Fruit fly (Drosophila melanogaster) whole organism, embryonic: ENCODE data around the gene CG7407.

Experiments used
- ATbp ChIP-seq: fragments of 200-800 bp; sonication (Bioruptor generic); optimal IDR thresholded peaks from 2 replicates; lab custom pipeline; 2017; ENCODE audit warnings: missing biosample characterization, mild to moderate bottlenecking, missing genetic modification characterization, missing genetic modification reagents
- Atf3 ChIP-seq: fragments of 200-800 bp; sonication (Bioruptor generic); optimal IDR thresholded peaks from 3 replicates; lab custom pipeline; 2016; ENCODE audit warnings: missing biosample characterization, missing genetic modification characterization
- B-H1 ChIP-seq: fragments of 200-800 bp; sonication (Bioruptor generic); IDR thresholded peaks from 3 replicates; pipeline ENCODE4 v1.3.6; 2022; ENCODE audit warnings: missing biosample characterization, missing genetic modification characterization
- BEAF-32 ChIP-seq: fragments of 200-800 bp; sonication (Bioruptor generic); optimal IDR thresholded peaks from 3 replicates; lab custom pipeline; 2017; ENCODE audit warnings: missing biosample characterization, missing genetic modification characterization, mild to moderate bottlenecking, moderate library complexity, missing genetic modification reagents
- Bgb ChIP-seq: fragments of 200-800 bp; sonication (Bioruptor generic); IDR thresholded peaks from 2 replicates; pipeline ENCODE4 v1.3.6; 2022; ENCODE audit warnings: missing biosample characterization, missing genetic modification characterization; ENCODE audit not compliant: partially characterized antibody
- CG10274 ChIP-seq: fragments of 200-800 bp; sonication (Bioruptor generic); optimal IDR thresholded peaks from 3 replicates; lab custom pipeline; 2017; ENCODE audit warnings: missing biosample characterization, mild to moderate bottlenecking, missing genetic modification characterization
- CG10979 ChIP-seq: fragments of 200-800 bp; sonication (Bioruptor generic); optimal IDR thresholded peaks from 2 replicates; lab custom pipeline; 2018; ENCODE audit warnings: missing biosample characterization, mild to moderate bottlenecking, missing genetic modification characterization, moderate library complexity
- CG11560 ChIP-seq: fragments of 200-800 bp; sonication (Bioruptor generic); IDR thresholded peaks from 3 replicates; pipeline ENCODE4 v1.3.6; 2022; ENCODE audit warnings: missing biosample characterization, missing genetic modification characterization
- CG12236 ChIP-seq: fragments of 200-800 bp; sonication (Bioruptor generic); optimal IDR thresholded peaks from 2 replicates; lab custom pipeline; 2016; ENCODE audit warnings: missing biosample characterization, missing genetic modification characterization
- CG12659 ChIP-seq: fragments of 200-800 bp; sonication (Bioruptor generic); optimal IDR thresholded peaks from 3 replicates; lab custom pipeline; 2017; ENCODE audit warnings: mild to moderate bottlenecking, missing biosample characterization, missing genetic modification reagents, missing genetic modification characterization
- CG14710 ChIP-seq: fragments of 200-800 bp; sonication (Bioruptor generic); optimal IDR thresholded peaks from 3 replicates; lab custom pipeline; 2019; ENCODE audit warnings: missing biosample characterization, mild to moderate bottlenecking, missing genetic modification characterization, moderate library complexity
- CG15011 ChIP-seq: fragments of 200-800 bp; sonication (Bioruptor generic); optimal IDR thresholded peaks from 3 replicates; lab custom pipeline; 2018; ENCODE audit warnings: missing biosample characterization, mild to moderate bottlenecking, missing genetic modification characterization
- CG17328 ChIP-seq: fragments of 200-800 bp; sonication (Bioruptor generic); IDR thresholded peaks from 2 replicates; pipeline ENCODE4 v1.3.6; 2022; ENCODE audit warnings: missing biosample characterization, missing genetic modification characterization
- CG17359 ChIP-seq: fragments of 200-800 bp; sonication (Bioruptor generic); optimal IDR thresholded peaks from 3 replicates; lab custom pipeline; 2018; ENCODE audit warnings: missing biosample characterization, mild to moderate bottlenecking, missing genetic modification characterization, moderate library complexity
- CG17802 ChIP-seq: fragments of 200-800 bp; sonication (Bioruptor generic); optimal IDR thresholded peaks from 2 replicates; lab custom pipeline; 2018; ENCODE audit warnings: missing biosample characterization, mild to moderate bottlenecking, missing genetic modification characterization, moderate library complexity
- CG18262 ChIP-seq: fragments of 200-800 bp; optimal IDR thresholded peaks from 3 replicates; lab custom pipeline; 2019; ENCODE audit warnings: missing biosample characterization, mild to moderate bottlenecking, missing genetic modification characterization, moderate library complexity
- CG1832 ChIP-seq: fragments of 200-800 bp; sonication (Bioruptor generic); optimal IDR thresholded peaks from 2 replicates; lab custom pipeline; 2017; ENCODE audit warnings: missing biosample characterization, mild to moderate bottlenecking, missing genetic modification characterization, inconsistent platforms
- CG18476 ChIP-seq: fragments of 200-800 bp; sonication (Bioruptor generic); optimal IDR thresholded peaks from 2 replicates; lab custom pipeline; 2016; ENCODE audit warnings: missing biosample characterization, mild to moderate bottlenecking, missing genetic modification characterization
- CG30431 ChIP-seq: fragments of 200-800 bp; sonication (Bioruptor generic); optimal IDR thresholded peaks from 2 replicates; lab custom pipeline; 2017; ENCODE audit warnings: missing biosample characterization, missing genetic modification characterization
- CG3726 ChIP-seq: fragments of 200-800 bp; sonication (Bioruptor generic); IDR thresholded peaks from 3 replicates; pipeline ENCODE4, ENCODE4 v1.3.6; 2022; ENCODE audit warnings: missing biosample characterization, missing genetic modification characterization
- CG4328 ChIP-seq: fragments of 200-800 bp; sonication (Bioruptor generic); optimal IDR thresholded peaks from 3 replicates; lab custom pipeline; 2017; ENCODE audit warnings: missing biosample characterization, missing genetic modification reagents, missing genetic modification characterization
- CG5180 ChIP-seq: fragments of 200-800 bp; sonication (Bioruptor generic); optimal IDR thresholded peaks from 3 replicates; lab custom pipeline; 2017; ENCODE audit warnings: missing biosample characterization, missing genetic modification characterization, mild to moderate bottlenecking, moderate library complexity, missing genetic modification reagents
- CG5953 ChIP-seq: fragments of 200-800 bp; sonication (Bioruptor generic); IDR thresholded peaks from 2 replicates; pipeline ENCODE4 v1.3.6; 2022; ENCODE audit warnings: missing biosample characterization, missing genetic modification characterization
- CG6689 ChIP-seq: fragments of 200-800 bp; sonication (Bioruptor generic); IDR thresholded peaks from 2 replicates; pipeline ENCODE4 v1.3.6; 2022; ENCODE audit warnings: missing biosample characterization, missing genetic modification characterization
- CG7963 ChIP-seq: fragments of 200-800 bp; sonication (Bioruptor generic); IDR thresholded peaks from 3 replicates; pipeline ENCODE4 v1.3.6; 2022; ENCODE audit warnings: missing biosample characterization, missing genetic modification characterization; ENCODE audit not compliant: partially characterized antibody
- CG8388 ChIP-seq: fragments of 200-800 bp; sonication (Bioruptor generic); optimal IDR thresholded peaks from 2 replicates; lab custom pipeline; 2019; ENCODE audit warnings: missing biosample characterization, mild to moderate bottlenecking, missing genetic modification characterization, moderate library complexity
- CG9437 ChIP-seq: fragments of 200-800 bp; sonication (Bioruptor generic); optimal IDR thresholded peaks from 2 replicates; lab custom pipeline; 2018; ENCODE audit warnings: missing biosample characterization, mild to moderate bottlenecking, missing genetic modification characterization
- CG9609 ChIP-seq: fragments of 200-800 bp; sonication (Bioruptor generic); optimal IDR thresholded peaks from 3 replicates; lab custom pipeline; 2016; ENCODE audit warnings: missing biosample characterization, missing genetic modification characterization
- Chrac-16 ChIP-seq: fragments of 200-800 bp; sonication (Bioruptor generic); optimal IDR thresholded peaks from 3 replicates; lab custom pipeline; 2016; ENCODE audit warnings: missing biosample characterization, missing genetic modification characterization
- D ChIP-seq, 2 experiments: fragments of 200-800 bp in 1 of 2; fragments of >200 bp in 1 of 2; sonication (Bioruptor generic) in 1 of 2; optimal IDR thresholded peaks; 2 replicates in 1 of 2; 3 replicates in 1 of 2; lab custom pipeline; 2017; ENCODE audit warnings: mild to moderate bottlenecking in 1 of 2, missing biosample characterization in 1 of 2, missing genetic modification characterization in 1 of 2, missing genetic modification reagents in 1 of 2
- D19A ChIP-seq: fragments of 200-800 bp; optimal IDR thresholded peaks from 3 replicates; lab custom pipeline; 2019; ENCODE audit warnings: missing biosample characterization, mild to moderate bottlenecking, missing genetic modification characterization, moderate library complexity
- Ets97D ChIP-seq: fragments of 200-800 bp; sonication (Bioruptor generic); optimal IDR thresholded peaks from 3 replicates; lab custom pipeline; 2016; ENCODE audit warnings: missing biosample characterization, missing genetic modification characterization
- Gsc ChIP-seq: fragments of 200-800 bp; sonication (Bioruptor generic); IDR thresholded peaks from 2 replicates; pipeline ENCODE4 v1.3.6; 2022; ENCODE audit warnings: missing biosample characterization, missing genetic modification characterization
- MESR4 ChIP-seq: fragments of 200-800 bp; sonication (Bioruptor generic); optimal IDR thresholded peaks from 2 replicates; lab custom pipeline; 2018; ENCODE audit warnings: missing biosample characterization, mild to moderate bottlenecking, missing genetic modification characterization, moderate library complexity
- Mrtf ChIP-seq: fragments of 200-800 bp; sonication (Bioruptor generic); IDR thresholded peaks from 3 replicates; pipeline ENCODE4 v1.3.6; 2022; ENCODE audit warnings: missing biosample characterization, missing genetic modification characterization
- Nf-YC ChIP-seq: fragments of 200-800 bp; optimal IDR thresholded peaks from 3 replicates; lab custom pipeline; 2019; ENCODE audit warnings: missing biosample characterization, mild to moderate bottlenecking, missing genetic modification characterization, moderate library complexity
- Six4 ChIP-seq: fragments of 200-800 bp; sonication (Bioruptor generic); optimal IDR thresholded peaks from 2 replicates; lab custom pipeline; 2016; ENCODE audit warnings: missing biosample characterization, missing genetic modification characterization
- YL-1 ChIP-seq: fragments of 200-800 bp; sonication (Bioruptor generic); optimal IDR thresholded peaks from 3 replicates; lab custom pipeline; 2017; ENCODE audit warnings: missing biosample characterization, mild to moderate bottlenecking, missing genetic modification characterization
- ab ChIP-seq: fragments of 200-800 bp; sonication (Bioruptor generic); optimal IDR thresholded peaks from 2 replicates; lab custom pipeline; 2016; ENCODE audit warnings: missing biosample characterization, missing genetic modification characterization
- az2 ChIP-seq: fragments of 200-800 bp; sonication (Bioruptor generic); optimal IDR thresholded peaks from 3 replicates; lab custom pipeline; 2016; ENCODE audit warnings: missing biosample characterization, missing genetic modification characterization
- br ChIP-seq: fragments of >200 bp; optimal IDR thresholded peaks from 2 replicates; lab custom pipeline; 2017
- chif ChIP-seq, 2 experiments: fragments of 200-800 bp; sonication (Bioruptor generic); optimal IDR thresholded peaks; 3 replicates each; lab custom pipeline; 2016; ENCODE audit warnings: missing biosample characterization in 2 of 2, missing genetic modification characterization in 2 of 2
- disco-r ChIP-seq: fragments of 200-800 bp; sonication (Bioruptor generic); optimal IDR thresholded peaks from 2 replicates; lab custom pipeline; 2016; ENCODE audit warnings: missing biosample characterization, missing genetic modification characterization
- org-1 ChIP-seq: fragments of 200-800 bp; sonication (Bioruptor generic); optimal IDR thresholded peaks from 2 replicates; lab custom pipeline; 2017; ENCODE audit warnings: missing biosample characterization, missing genetic modification characterization
- pros ChIP-seq: fragments of 200-800 bp; sonication (Bioruptor generic); optimal IDR thresholded peaks from 3 replicates; lab custom pipeline; 2019; ENCODE audit warnings: missing biosample characterization, mild to moderate bottlenecking, missing genetic modification characterization, moderate library complexity
- tin ChIP-seq: fragments of 200-800 bp; sonication (Bioruptor generic); optimal IDR thresholded peaks from 3 replicates; lab custom pipeline; 2016; ENCODE audit warnings: missing biosample characterization, missing genetic modification characterization
- usp ChIP-seq: fragments of >200 bp; optimal IDR thresholded peaks from 2 replicates; lab custom pipeline; 2017; ENCODE audit warnings: missing biosample characterization, missing genetic modification characterization
- vnd ChIP-seq: fragments of 200-800 bp; sonication (Bioruptor generic); IDR thresholded peaks from 3 replicates; pipeline ENCODE4 v1.3.6; 2022; ENCODE audit warnings: missing biosample characterization, missing genetic modification characterization; ENCODE audit not compliant: partially characterized antibody
- wdn ChIP-seq: fragments of 200-800 bp; sonication (Bioruptor generic); IDR thresholded peaks from 2 replicates; pipeline ENCODE4 v1.3.6; 2022; ENCODE audit warnings: missing biosample characterization, missing genetic modification characterization
- zen ChIP-seq: fragments of 200-800 bp; sonication (Bioruptor generic); optimal IDR thresholded peaks from 3 replicates; lab custom pipeline; 2018; ENCODE audit warnings: missing biosample characterization, mild to moderate bottlenecking, missing genetic modification characterization, moderate library complexity

The CG7407 gene

DNA sequence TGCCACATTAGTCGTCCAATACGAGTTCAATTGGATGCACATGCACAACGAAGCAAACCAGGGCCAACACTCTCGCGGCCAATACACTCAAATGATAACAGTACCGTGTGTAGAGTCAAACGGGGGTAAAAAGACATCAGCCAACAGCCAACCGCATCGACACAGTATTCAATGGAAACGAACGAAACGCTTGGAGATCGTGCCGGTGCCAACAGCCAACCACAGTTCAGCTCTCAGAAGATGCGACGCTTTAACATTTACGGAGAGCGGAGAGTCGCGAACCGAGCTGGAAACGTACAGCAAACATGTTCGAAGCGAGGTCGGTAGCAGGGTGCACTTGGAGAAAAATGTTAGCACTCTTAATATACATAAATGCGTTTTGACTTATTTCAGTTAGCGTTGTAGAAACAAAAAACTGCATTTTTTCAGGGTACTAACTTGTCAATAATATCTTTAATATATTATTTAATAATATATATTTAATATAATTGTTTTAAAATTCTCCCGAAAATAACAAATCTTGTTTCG, 15.2 kb upstream of the CG7407 start (continued):
- TF ChIP-seq CG30431 (GFP tag; lab: Kevin White, UChicago), result peak; percentile 49
- no peak for TF ChIP-seq br (lab: Kevin White, UChicago)
- peak; percentile 56 for TF ChIP-seq zen (tag; lab: Kevin White, UChicago)
- no peak for TF ChIP-seq D (optimal IDR thresholded peaks at IDR 0.05; lab: Kevin White, UChicago)
- TF ChIP-seq D (GFP tag; optimal IDR thresholded peaks at IDR 0.05; lab: Kevin White, UChicago), result peak; percentile 68
- TF ChIP-seq Atf3 (GFP tag; lab: Kevin White, UChicago), result peak; percentile 23
- 0 out of 2 replicates have a peak, but pooled peaks have one; percentile 30 for TF ChIP-seq wdn (GFP tag; lab: Robert Waterston, UW)
- peak; percentile 9 for TF ChIP-seq CG4328 (GFP tag; lab: Kevin White, UChicago)
- peak; percentile 98 for TF ChIP-seq CG5180 (GFP tag; lab: Kevin White, UChicago)
- TF ChIP-seq CG3726 (GFP tag; lab: Robert Waterston, UW), result 0 out of 3 replicates have a peak, but pooled peaks have one; percentile 17
- peak; percentile 46 for TF ChIP-seq CG9437 (GFP tag; lab: Kevin White, UChicago)
- TF ChIP-seq usp, result no peak
- TF ChIP-seq tin (GFP tag; lab: Kevin White, UChicago), result peak; percentile 62
- no peak for TF ChIP-seq CG12236
- no peak for TF ChIP-seq pros (GFP tag; lab: Kevin White, UChicago)
- no peak for TF ChIP-seq vnd (GFP tag; lab: Robert Waterston, UW)
- TF ChIP-seq CG17328 (GFP tag; lab: Robert Waterston, UW), result peak; percentile 72; the same call in 1 of the 2 replicates
- TF ChIP-seq Nf-YC (tag; lab: Kevin White, UChicago), result peak; percentile 97
- TF ChIP-seq CG17802 (tag; lab: Kevin White, UChicago), result no peak
- TF ChIP-seq Six4, result peak; percentile 66
- TF ChIP-seq Chrac-16 (GFP tag; lab: Kevin White, UChicago), result peak; percentile 46
- TF ChIP-seq Mrtf, result no peak
- TF ChIP-seq org-1 (GFP tag; lab: Kevin White, UChicago), result peak; percentile 41
- no peak for TF ChIP-seq disco-r (GFP tag; lab: Kevin White, UChicago)
- TF ChIP-seq CG11560 (tag; lab: Robert Waterston, UW), result no peak
- TF ChIP-seq Bgb (GFP tag; lab: Robert Waterston, UW), result no peak
- no peak for TF ChIP-seq CG17359 (tag; lab: Kevin White, UChicago)
- peak; percentile 58 for TF ChIP-seq ATbp (GFP tag; lab: Kevin White, UChicago)
- no peak for TF ChIP-seq ab
- no peak for TF ChIP-seq CG15011 (GFP tag; lab: Kevin White, UChicago)
- TF ChIP-seq YL-1, result no peak
- TF ChIP-seq az2 (GFP tag; lab: Kevin White, UChicago), result peak; percentile 67
- peak; percentile 58 for TF ChIP-seq CG12659
- no peak for TF ChIP-seq CG14710
- TF ChIP-seq CG18476 (GFP tag; lab: Kevin White, UChicago), result no peak
- no peak for TF ChIP-seq CG9609 (GFP tag; lab: Kevin White, UChicago)
- TF ChIP-seq CG1832 (GFP tag; lab: Kevin White, UChicago), result no peak
- peak; percentile 63 for TF ChIP-seq CG6689 (GFP tag; lab: Robert Waterston, UW)
- no peak for TF ChIP-seq chif (GFP tag; optimal IDR thresholded peaks at IDR 0.05; lab: Kevin White, UChicago)
- TF ChIP-seq Gsc, result peak; percentile 8; the same call in 1 of the 2 replicates
- peak; percentile 67 for TF ChIP-seq B-H1 (GFP tag; lab: Robert Waterston, UW)
- no peak for TF ChIP-seq CG5953 (GFP tag; lab: Robert Waterston, UW)
- no peak for TF ChIP-seq CG10274 (GFP tag; lab: Kevin White, UChicago)
- peak; percentile 85 for TF ChIP-seq CG10979 (tag; lab: Kevin White, UChicago)
- no peak for TF ChIP-seq CG7963 (GFP tag; lab: Robert Waterston, UW)
- TF ChIP-seq BEAF-32 (GFP tag; lab: Kevin White, UChicago), result no peak
- TF ChIP-seq MESR4 (GFP tag; lab: Kevin White, UChicago), result no peak
- peak; percentile 69 for TF ChIP-seq D19A
- peak; percentile 84 for TF ChIP-seq CG18262
- no peak for TF ChIP-seq Ets97D (GFP tag; lab: Kevin White, UChicago)
- TF ChIP-seq CG8388, result peak; percentile 68
